Worm (Caenorhabditis elegans): ENCODE results near the gene abl-1.

The abl-1 gene

DNA sequence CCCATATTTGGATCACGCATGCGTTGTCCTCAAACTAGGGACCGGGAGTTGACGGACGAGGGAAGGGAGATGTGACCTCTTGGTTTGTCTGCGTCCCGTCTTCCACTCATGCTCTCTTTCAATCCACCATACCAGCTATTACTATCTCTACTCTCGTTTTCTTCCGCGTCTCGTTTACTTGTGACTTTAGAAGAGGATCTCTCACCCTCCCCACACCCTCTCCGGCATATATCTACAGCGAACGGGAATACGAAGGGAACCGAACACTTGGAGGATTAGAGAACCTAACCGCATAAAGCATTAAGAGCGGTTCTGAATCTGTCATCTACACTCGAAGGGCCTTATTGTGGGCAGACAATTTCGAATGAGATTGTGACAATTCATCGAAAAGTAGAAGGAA, 888 bp downstream of the abl-1 start:
- peak; percentile 8 for TF ChIP-seq irx-1 (tag; optimal IDR thresholded peaks at IDR 0.05)
- no peak for TF ChIP-seq swsn-7 (tag; optimal IDR thresholded peaks at IDR 0.05)
- peak; percentile 1 for TF ChIP-seq blmp-1 (tag; optimal IDR thresholded peaks at IDR 0.05)
- TF ChIP-seq hlh-17 (GFP tag; optimal IDR thresholded peaks at IDR 0.05; ENCODE audit: borderline replicate concordance) = no peak
- peak; percentile 12 for TF ChIP-seq rnt-1 (tag; optimal IDR thresholded peaks at IDR 0.05)
- no peak for TF ChIP-seq xbp-1 (tag; optimal IDR thresholded peaks at IDR 0.05)
- no peak for TF ChIP-seq dpl-1 (GFP tag; optimal IDR thresholded peaks at IDR 0.05)
- no peak for TF ChIP-seq sup-37 (GFP tag; optimal IDR thresholded peaks at IDR 0.05)
- no peak for TF ChIP-seq lin-15B (tag; optimal IDR thresholded peaks at IDR 0.05)
- no peak for TF ChIP-seq unc-86 (tag; optimal IDR thresholded peaks at IDR 0.05)
- no peak for TF ChIP-seq nhr-71 (tag; optimal IDR thresholded peaks at IDR 0.05)
- no peak for TF ChIP-seq sptf-1 (tag; optimal IDR thresholded peaks at IDR 0.05)
- peak in 1 of 2 experiments; percentile 12 for TF ChIP-seq efl-1 (optimal IDR thresholded peaks at IDR 0.05)
- TF ChIP-seq efl-1 (GFP tag; optimal IDR thresholded peaks at IDR 0.05 in 1 of 2) = no peak
- TF ChIP-seq lin-35 (GFP tag; optimal IDR thresholded peaks at IDR 0.05) = no peak
- TF ChIP-seq lsy-2 (tag; optimal IDR thresholded peaks at IDR 0.05) = no peak
- peak; percentile 4 for TF ChIP-seq mep-1 (tag; optimal IDR thresholded peaks at IDR 0.05)
- no peak for TF ChIP-seq ceh-90 (tag; optimal IDR thresholded peaks at IDR 0.05)
- no peak for TF ChIP-seq tlp-1 (tag; optimal IDR thresholded peaks at IDR 0.05)
- peak; percentile 52 for TF ChIP-seq lin-14 (GFP tag; optimal IDR thresholded peaks at IDR 0.05)
- TF ChIP-seq nhr-47 (tag; optimal IDR thresholded peaks at IDR 0.05) = no peak
- TF ChIP-seq dsc-1 (tag; optimal IDR thresholded peaks at IDR 0.05) = no peak

DNA sequence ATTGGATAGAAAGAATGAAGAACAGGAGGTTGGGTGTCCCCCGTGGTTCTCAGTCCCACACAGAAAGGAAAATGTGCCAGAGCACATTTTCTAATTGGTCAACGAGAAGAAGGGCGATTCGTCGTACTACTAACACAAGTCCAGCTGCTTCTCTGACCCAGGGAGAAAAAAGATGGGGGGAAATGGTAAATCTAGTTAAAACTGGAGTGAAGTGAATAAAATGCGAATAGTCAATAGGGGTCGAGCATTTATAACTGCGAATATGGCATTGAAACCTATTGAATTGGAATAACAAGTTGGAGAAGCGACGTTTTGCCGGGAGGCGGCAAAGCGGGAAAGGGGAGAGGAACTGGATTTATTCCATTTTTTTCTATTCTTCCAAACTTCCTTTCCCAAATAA, 1.4 kb downstream of the abl-1 start:
- TF ChIP-seq unc-30 (tag; optimal IDR thresholded peaks at IDR 0.05) = no peak
- peak; percentile 10 for TF ChIP-seq dsc-1 (tag; optimal IDR thresholded peaks at IDR 0.05)

DNA sequence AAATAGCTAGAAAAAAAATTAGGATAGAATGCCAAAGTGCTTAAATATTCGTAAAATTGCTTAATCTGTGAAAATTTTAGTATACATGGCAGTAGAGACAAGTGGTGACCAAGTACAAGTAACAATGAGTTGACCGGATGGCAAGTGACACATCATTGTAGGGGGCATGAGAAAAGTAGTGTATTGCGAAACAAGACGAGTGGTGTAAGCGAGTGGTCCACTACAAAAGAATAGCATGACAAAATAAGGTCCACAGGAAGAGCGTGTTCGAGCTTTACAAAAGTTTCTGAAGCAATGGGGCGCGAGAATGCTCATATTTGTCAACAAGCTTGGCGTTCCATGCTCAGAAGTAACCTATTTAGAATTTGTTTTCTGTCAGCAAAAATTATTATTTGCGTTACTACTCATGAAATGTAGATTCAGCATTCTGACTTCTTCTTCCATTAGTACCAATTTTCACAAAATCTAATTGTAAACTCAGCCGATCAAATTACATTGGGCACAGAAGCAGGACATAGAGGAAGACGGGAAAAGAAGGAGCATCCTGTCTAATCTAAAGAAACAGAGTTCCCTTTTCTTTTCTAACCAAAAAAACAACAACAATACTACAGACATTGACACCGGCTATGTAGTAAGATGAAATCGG, 4.3 kb downstream of the abl-1 start:
- TF ChIP-seq efl-1 (optimal IDR thresholded peaks at IDR 0.05) (no peak), efl-1 (GFP tag; optimal IDR thresholded peaks at IDR 0.05 in 1 of 2) (peak in 1 of 2 experiments; percentile 49), lin-15B (tag; optimal IDR thresholded peaks at IDR 0.05) (no peak), lin-14 (GFP tag; optimal IDR thresholded peaks at IDR 0.05) (peak; percentile 26)

DNA sequence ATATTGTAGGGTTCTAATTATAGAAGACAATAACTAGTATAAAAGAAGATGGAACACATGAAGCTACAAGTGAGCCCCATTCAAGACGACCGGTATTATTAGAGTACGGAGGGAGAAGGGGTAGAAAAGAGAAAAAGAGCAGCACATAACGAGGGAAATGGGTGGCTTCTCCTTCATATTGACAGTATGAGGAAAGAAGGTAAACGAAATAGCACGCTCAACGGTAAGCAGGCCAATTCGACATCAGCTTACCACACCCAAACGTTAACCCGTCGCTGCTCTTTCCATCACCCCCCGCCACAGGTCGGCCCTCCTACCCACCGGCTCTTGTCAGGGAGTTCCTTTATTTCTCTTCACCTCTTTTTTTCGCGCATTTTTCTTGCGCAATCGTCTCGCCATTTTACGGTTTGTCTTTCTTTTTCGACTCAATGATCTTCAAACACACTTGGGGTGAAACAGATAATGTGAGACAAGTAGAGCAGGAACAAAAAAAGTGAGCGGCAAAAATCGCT, 5.3 kb downstream of the abl-1 start:
- TF ChIP-seq mef-2 (tag; optimal IDR thresholded peaks at IDR 0.05) = no peak
- TF ChIP-seq lin-13 (GFP tag; optimal IDR thresholded peaks at IDR 0.05) = no peak
- TF ChIP-seq elt-3 (tag; optimal IDR thresholded peaks at IDR 0.05) = no peak
- TF ChIP-seq mab-9 (GFP tag; IDR thresholded peaks at IDR 0.05) = no peak
- TF ChIP-seq nhr-77 (tag; optimal IDR thresholded peaks at IDR 0.05) = peak; percentile 19
- peak; percentile 31 for TF ChIP-seq tbx-2 (tag; optimal IDR thresholded peaks at IDR 0.05)
- TF ChIP-seq nhr-11 (tag; optimal IDR thresholded peaks at IDR 0.05) = no peak
- peak; percentile 17 for TF ChIP-seq lin-14 (GFP tag; optimal IDR thresholded peaks at IDR 0.05)
- TF ChIP-seq sox-4 (tag; optimal IDR thresholded peaks at IDR 0.05) = no peak
- no peak for TF ChIP-seq unc-98 (GFP tag; IDR thresholded peaks at IDR 0.05)
- no peak for TF ChIP-seq hlh-17 (GFP tag; optimal IDR thresholded peaks at IDR 0.05; ENCODE audit: borderline replicate concordance)
- no peak for TF ChIP-seq irx-1 (tag; optimal IDR thresholded peaks at IDR 0.05)
- TF ChIP-seq nhr-76 (tag; optimal IDR thresholded peaks at IDR 0.05) = no peak
- no peak for TF ChIP-seq jun-1 (tag; optimal IDR thresholded peaks at IDR 0.05)
- no peak for TF ChIP-seq nhr-12 (tag; optimal IDR thresholded peaks at IDR 0.05)
- TF ChIP-seq unc-62 (GFP tag; optimal IDR thresholded peaks at IDR 0.05) = no peak
- no peak for TF ChIP-seq aly-2 (tag; optimal IDR thresholded peaks at IDR 0.05)
